Worm (Caenorhabditis elegans) whole organism, young adult: ENCODE data around the gene cec-5.
A peak's percentile ranks its signal among the peaks of the same experiment; 100 is the strongest.

Source experiments
- B0336.3 ChIP-seq: fragments of 200-800 bp; sonication (Bioruptor generic); IDR thresholded peaks from 2 replicates; pipeline ENCODE4 v1.3.6; 2022; ENCODE audit warnings: missing genetic modification characterization, missing compliant biosample characterization
- C17E4.6 ChIP-seq: fragments of 200-800 bp; sonication (Bioruptor generic); IDR thresholded peaks from 2 replicates; pipeline ENCODE4 v1.3.6; 2022; ENCODE audit warnings: missing genetic modification reagents, missing genetic modification characterization, missing compliant biosample characterization
- F10E7.11 ChIP-seq: sonication (generic microtip); optimal IDR thresholded peaks from 2 replicates; lab custom pipeline; 2017; ENCODE audit warnings: mild to moderate bottlenecking, missing genetic modification characterization, moderate library complexity, missing compliant biosample characterization
- F22D6.2 ChIP-seq: sonication (generic microtip); optimal IDR thresholded peaks from 2 replicates; lab custom pipeline; 2016; ENCODE audit warnings: mild to moderate bottlenecking, missing genetic modification characterization, missing compliant biosample characterization
- F33H1.4 ChIP-seq: fragments of 200-800 bp; sonication (Bioruptor generic); IDR thresholded peaks from 2 replicates; pipeline ENCODE4 v1.3.6; 2022; ENCODE audit warnings: missing genetic modification reagents, missing genetic modification characterization, missing compliant biosample characterization
- F37B4.10 ChIP-seq: fragments of 200-800 bp; sonication (Bioruptor generic); IDR thresholded peaks from 2 replicates; pipeline ENCODE4 v1.3.6; 2022; ENCODE audit warnings: missing genetic modification characterization, missing compliant biosample characterization
- F52B5.7 ChIP-seq: sonication (generic microtip); optimal IDR thresholded peaks from 2 replicates; lab custom pipeline; 2016; ENCODE audit warnings: mild to moderate bottlenecking, missing genetic modification characterization, missing compliant biosample characterization
- T26A5.8 ChIP-seq: sonication (generic microtip); optimal IDR thresholded peaks from 2 replicates; lab custom pipeline; 2016; ENCODE audit warnings: missing genetic modification characterization, missing compliant biosample characterization
- Y79H2A.3 ChIP-seq: fragments of 200-800 bp; sonication (Bioruptor generic); conservative IDR thresholded peaks from 2 replicates; pipeline ENCODE4 v1.3.6; 2022; ENCODE audit warnings: missing genetic modification reagents, missing genetic modification characterization, missing compliant biosample characterization
- ama-1 ChIP-seq, 3 experiments: fragments of 150-350 bp in 1 of 3; sonication (generic microtip) in 2 of 3; optimal IDR thresholded peaks; 2 replicates each; lab custom pipeline; 2014 to 2018; ENCODE audit warnings: missing biosample characterization in 2 of 3, missing genetic modification characterization in 2 of 3, missing genetic modification reagents in 2 of 3
- attf-6 ChIP-seq: fragments of 200-800 bp; sonication (Bioruptor generic); IDR thresholded peaks from 2 replicates; pipeline ENCODE4 v1.3.6; 2022; ENCODE audit warnings: missing genetic modification reagents, missing genetic modification characterization, missing compliant biosample characterization
- ceh-27 ChIP-seq: fragments of 200-800 bp; sonication (Bioruptor generic); optimal IDR thresholded peaks from 2 replicates; lab custom pipeline; 2018; ENCODE audit warnings: mild to moderate bottlenecking, missing genetic modification characterization, moderate library complexity, missing compliant biosample characterization
- ceh-79 ChIP-seq: sonication (generic microtip); optimal IDR thresholded peaks from 2 replicates; lab custom pipeline; 2017; ENCODE audit warnings: mild to moderate bottlenecking, missing genetic modification characterization, missing compliant biosample characterization
- dpff-1 ChIP-seq: sonication (generic microtip); optimal IDR thresholded peaks from 2 replicates; lab custom pipeline; 2017; ENCODE audit warnings: mild to moderate bottlenecking, missing genetic modification characterization, missing compliant biosample characterization
- efl-1 ChIP-seq: fragments of 150-350 bp; optimal IDR thresholded peaks from 2 replicates; lab custom pipeline; 2014; ENCODE audit warnings: missing biosample characterization, missing genetic modification reagents, missing genetic modification characterization
- egl-18 ChIP-seq: fragments of 200-800 bp; sonication (Bioruptor generic); IDR thresholded peaks from 2 replicates; pipeline ENCODE4 v1.3.6; 2022; ENCODE audit warnings: missing genetic modification reagents, missing genetic modification characterization, missing compliant biosample characterization
- gei-17 ChIP-seq: fragments of 200-800 bp; sonication (Bioruptor generic); optimal IDR thresholded peaks from 2 replicates; lab custom pipeline; 2018; ENCODE audit warnings: mild to moderate bottlenecking, missing genetic modification characterization, missing compliant biosample characterization
- him-1 ChIP-seq: sonication (generic microtip); optimal IDR thresholded peaks from 2 replicates; lab custom pipeline; 2016; ENCODE audit warnings: missing genotype, missing genetic modification reagents, missing genetic modification characterization, missing compliant biosample characterization
- lag-1 ChIP-seq: fragments of 200-800 bp; sonication (Bioruptor generic); IDR thresholded peaks from 2 replicates; pipeline ENCODE4 v1.3.6; 2022; ENCODE audit warnings: missing genetic modification reagents, missing genetic modification characterization, missing compliant biosample characterization
- lin-35 ChIP-seq, 3 experiments: fragments of 150-350 bp in 2 of 3; sonication (generic microtip) in 1 of 3; optimal IDR thresholded peaks; 2 replicates each; lab custom pipeline; 2014 to 2018; ENCODE audit warnings: missing biosample characterization in 3 of 3, missing genetic modification characterization in 3 of 3, missing genetic modification reagents in 3 of 3
- madf-10 ChIP-seq: sonication (generic microtip); optimal IDR thresholded peaks from 2 replicates; lab custom pipeline; 2016; ENCODE audit warnings: mild to moderate bottlenecking, missing genetic modification characterization, missing compliant biosample characterization
- madf-8 ChIP-seq: fragments of 200-800 bp; sonication (Bioruptor generic); conservative IDR thresholded peaks from 2 replicates; pipeline ENCODE4 v1.3.6; 2022; ENCODE audit warnings: missing genetic modification reagents, missing genetic modification characterization, missing compliant biosample characterization
- mel-28 ChIP-seq: sonication (generic microtip); optimal IDR thresholded peaks from 2 replicates; lab custom pipeline; 2016; ENCODE audit warnings: borderline replicate concordance, mild to moderate bottlenecking, missing genetic modification characterization, missing compliant biosample characterization
- mes-4 ChIP-seq: sonication (generic microtip); optimal IDR thresholded peaks from 2 replicates; lab custom pipeline; 2016; ENCODE audit warnings: missing genotype, missing genetic modification characterization, missing compliant biosample characterization
- mxl-1 ChIP-seq: sonication (generic microtip); optimal IDR thresholded peaks from 2 replicates; lab custom pipeline; 2016; ENCODE audit warnings: missing genetic modification characterization, missing compliant biosample characterization
- nfya-1 ChIP-seq: sonication (generic microtip); optimal IDR thresholded peaks from 2 replicates; lab custom pipeline; 2017; ENCODE audit warnings: antibody characterized with exemption, missing compliant biosample characterization, missing genetic modification characterization, borderline replicate concordance; ENCODE audit not compliant: insufficient read depth
- nhr-120 ChIP-seq: fragments of 200-800 bp; sonication (Bioruptor generic); IDR thresholded peaks from 2 replicates; pipeline ENCODE4 v1.3.6; 2022; ENCODE audit warnings: missing genetic modification characterization, missing compliant biosample characterization
- somi-1 ChIP-seq: fragments of 200-800 bp; sonication (Bioruptor generic); optimal IDR thresholded peaks from 2 replicates; lab custom pipeline; 2018; ENCODE audit warnings: mild to moderate bottlenecking, missing genetic modification characterization, missing compliant biosample characterization
- tbp1 ChIP-seq: fragments of 200-800 bp; sonication (Bioruptor generic); optimal IDR thresholded peaks from 2 replicates; lab custom pipeline; 2018; ENCODE audit warnings: mild to moderate bottlenecking, missing genetic modification characterization, missing compliant biosample characterization
- tbx-9 ChIP-seq: sonication (generic microtip); optimal IDR thresholded peaks from 2 replicates; lab custom pipeline; 2016; ENCODE audit warnings: borderline replicate concordance, missing genetic modification characterization, inconsistent platforms, missing compliant biosample characterization
- zfh-2 ChIP-seq: fragments of 200-800 bp; sonication (Bioruptor generic); conservative IDR thresholded peaks from 2 replicates; pipeline ENCODE4 v1.3.6; 2022; ENCODE audit warnings: missing genetic modification reagents, missing genetic modification characterization, missing compliant biosample characterization
- ztf-25 ChIP-seq: fragments of 200-800 bp; sonication (Bioruptor generic); IDR thresholded peaks from 2 replicates; pipeline ENCODE4 v1.3.6; 2022; ENCODE audit warnings: missing genetic modification reagents, missing genetic modification characterization, missing compliant biosample characterization
- ztf-28 ChIP-seq: fragments of 200-800 bp; sonication (Bioruptor generic); IDR thresholded peaks from 2 replicates; pipeline ENCODE4 v1.3.6; 2022; ENCODE audit warnings: missing genetic modification reagents, missing genetic modification characterization, missing compliant biosample characterization

cec-5 gene

DNA sequence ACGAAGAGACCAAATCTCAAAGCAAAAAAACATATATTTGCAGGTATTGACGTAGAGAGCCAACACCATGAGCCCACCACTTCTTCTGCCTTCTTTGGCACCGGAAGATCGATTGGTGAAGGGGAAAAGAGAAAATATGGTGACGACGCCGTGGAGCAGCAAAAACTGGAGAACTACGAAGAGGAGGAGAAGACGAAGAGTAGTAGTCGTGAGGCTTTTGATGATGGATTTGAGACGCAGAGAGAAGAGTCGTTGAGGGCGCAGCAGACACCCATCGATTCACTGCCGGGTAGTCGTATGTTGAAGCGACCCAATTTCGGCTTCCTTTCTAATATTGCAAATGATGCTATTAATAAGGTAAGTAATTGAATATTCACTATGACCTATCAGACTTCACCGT lies 31.5 kb upstream of the cec-5 start:
- peak; percentile 32; the same call in 1 of the 2 replicates for TF ChIP-seq zfh-2 (GFP tag; lab: Robert Waterston, UW)
- no peak for TF ChIP-seq C17E4.6 (GFP tag; lab: Robert Waterston, UW)
- TF ChIP-seq dpff-1, result no peak
- no peak for TF ChIP-seq lin-35 (GFP tag; optimal IDR thresholded peaks at IDR 0.05; lab: Kevin White, UChicago)
- TF ChIP-seq, all 124 proteins: peak for 1

ce11 chrIV:7608111-7608510 lies 28.2 kb upstream of the cec-5 start:
- TF ChIP-seq T26A5.8 (tag; lab: Kevin White, UChicago), result no peak
- TF ChIP-seq gei-17 (GFP tag; lab: Kevin White, UChicago), result no peak
- no peak for TF ChIP-seq ceh-79 (tag; lab: Kevin White, UChicago)
- TF ChIP-seq him-1, result no peak
- TF ChIP-seq ztf-28 (GFP tag; lab: Robert Waterston, UW), result no peak
- TF ChIP-seq madf-8, result no peak
- TF ChIP-seq C17E4.6 (GFP tag; lab: Robert Waterston, UW), result no peak
- no peak for TF ChIP-seq efl-1 (GFP tag; lab: Kevin White, UChicago)
- no peak for TF ChIP-seq lag-1 (GFP tag; lab: Robert Waterston, UW)
- no peak for TF ChIP-seq ztf-25 (GFP tag; lab: Robert Waterston, UW)
- no peak for TF ChIP-seq madf-10 (tag; lab: Kevin White, UChicago)
- no peak for TF ChIP-seq somi-1 (GFP tag; lab: Kevin White, UChicago)
- no peak for TF ChIP-seq F22D6.2 (tag; lab: Kevin White, UChicago)
- no peak for TF ChIP-seq mxl-1 (tag; lab: Kevin White, UChicago)
- TF ChIP-seq F33H1.4 (GFP tag; lab: Robert Waterston, UW), result no peak
- no peak for TF ChIP-seq F52B5.7 (tag; lab: Kevin White, UChicago)

DNA sequence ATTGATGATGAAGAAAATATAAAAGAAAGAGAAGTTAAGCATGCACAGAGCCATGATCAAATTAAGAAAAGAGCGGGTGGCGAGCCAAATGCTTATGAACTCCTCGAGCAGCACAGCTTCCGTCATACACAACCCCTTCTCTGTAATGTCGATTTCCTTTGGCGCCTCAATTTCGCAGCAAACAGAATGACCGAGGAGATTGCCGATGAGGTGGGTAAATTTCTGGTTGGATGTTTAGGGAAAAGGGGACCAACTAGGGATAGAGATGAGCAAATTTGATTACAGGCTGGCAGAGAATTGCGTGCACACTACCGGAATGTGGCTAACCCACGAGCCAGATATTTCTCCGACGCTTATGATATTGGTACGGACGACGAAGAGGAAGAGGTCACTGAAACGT lies 25.5 kb upstream of the cec-5 start:
- 0 out of 2 replicates have a peak, but pooled peaks have one; percentile 8 for TF ChIP-seq zfh-2 (GFP tag; lab: Robert Waterston, UW)
- no peak for TF ChIP-seq Y79H2A.3 (GFP tag; lab: Robert Waterston, UW)
- TF ChIP-seq, all 124 proteins: peak for 1

DNA sequence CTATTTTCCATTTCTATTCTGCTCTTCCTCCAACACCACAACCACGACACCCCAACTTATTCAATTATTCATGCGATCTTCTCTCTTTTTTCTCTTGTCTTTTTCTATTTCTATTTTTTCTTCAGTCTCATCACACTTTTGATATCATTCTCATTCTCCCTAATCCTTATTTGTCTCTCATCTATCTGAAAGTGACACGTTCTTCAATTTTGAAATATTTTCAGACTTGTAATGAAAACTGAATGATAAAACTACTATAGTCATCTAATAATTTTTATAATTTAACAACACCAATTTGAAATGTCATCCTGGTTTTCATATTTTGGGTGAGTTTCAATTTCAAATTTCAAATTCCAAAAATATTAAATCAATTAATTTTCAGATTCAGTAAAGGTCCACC lies 8.7 kb upstream of the cec-5 start, which contains the start of gene cla-1:
Gene cla-1, plus strand, starts transcription at position 301 of the 400 bp plus-strand sequence.
- no peak for TF ChIP-seq ceh-79 (tag; lab: Kevin White, UChicago)
- TF ChIP-seq F10E7.11 (tag; lab: Kevin White, UChicago), result no peak
- TF ChIP-seq egl-18, result no peak
- no peak for TF ChIP-seq mel-28 (tag; lab: Kevin White, UChicago)
- no peak for TF ChIP-seq B0336.3
- TF ChIP-seq tbx-9 (tag; lab: Kevin White, UChicago), result no peak
- no peak for TF ChIP-seq F37B4.10 (GFP tag; lab: Robert Waterston, UW)
- TF ChIP-seq mes-4 (tag; lab: Kevin White, UChicago), result no peak
- no peak for TF ChIP-seq ama-1 (optimal IDR thresholded peaks at IDR 0.05; lab: Kevin White, UChicago)
- no peak for TF ChIP-seq ama-1 (GFP tag; optimal IDR thresholded peaks at IDR 0.05; lab: Kevin White, UChicago)
- TF ChIP-seq nfya-1 (tag; lab: Kevin White, UChicago), result no peak
- no peak for TF ChIP-seq Y79H2A.3 (GFP tag; lab: Robert Waterston, UW)
- no peak for TF ChIP-seq tbp1 (GFP tag; lab: Kevin White, UChicago)
- TF ChIP-seq ceh-27 (GFP tag; lab: Kevin White, UChicago), result no peak
- TF ChIP-seq attf-6 (GFP tag; lab: Robert Waterston, UW), result no peak
- TF ChIP-seq nhr-120 (GFP tag; lab: Robert Waterston, UW), result no peak
